Worm (Caenorhabditis elegans) whole organism, mixed stage, embryonic: ENCODE results near the gene tsp-13.

ENCODE experiments used
- M03D4.4 ChIP-seq: sonication (generic microtip); optimal IDR thresholded peaks from 2 replicates; lab custom pipeline; 2017; ENCODE audit warnings: mild to moderate bottlenecking, missing genetic modification characterization, missing compliant biosample characterization
- bed-3 ChIP-seq: fragments of 200-800 bp; sonication (Bioruptor generic); optimal IDR thresholded peaks from 3 replicates; lab custom pipeline; 2018; ENCODE audit warnings: mild to moderate bottlenecking, missing genetic modification characterization, moderate library complexity, missing compliant biosample characterization
- blmp-1 ChIP-seq: fragments of 150-350 bp; optimal IDR thresholded peaks from 2 replicates; lab custom pipeline; 2014; ENCODE audit warnings: missing biosample characterization, missing genetic modification characterization
- ceh-39 ChIP-seq: fragments of 150-350 bp; optimal IDR thresholded peaks from 2 replicates; lab custom pipeline; 2014; ENCODE audit warnings: missing biosample characterization, missing genetic modification characterization
- ceh-43 ChIP-seq: fragments of 200-800 bp; sonication (Bioruptor generic); optimal IDR thresholded peaks from 2 replicates; lab custom pipeline; 2018; ENCODE audit warnings: mild to moderate bottlenecking, missing genetic modification characterization, moderate library complexity, missing compliant biosample characterization
- ceh-83 ChIP-seq: fragments of 200-800 bp; sonication (Bioruptor generic); optimal IDR thresholded peaks from 2 replicates; lab custom pipeline; 2018; ENCODE audit warnings: mild to moderate bottlenecking, missing genetic modification characterization, missing compliant biosample characterization
- ces-1 ChIP-seq: fragments of 150-350 bp; optimal IDR thresholded peaks from 2 replicates; lab custom pipeline; 2014; ENCODE audit warnings: missing biosample characterization, missing genetic modification reagents, missing genetic modification characterization
- cnd-1 ChIP-seq: fragments of 200-800 bp; sonication (Bioruptor generic); optimal IDR thresholded peaks from 2 replicates; lab custom pipeline; 2018; ENCODE audit warnings: mild to moderate bottlenecking, missing genetic modification characterization, missing compliant biosample characterization
- drap-1 ChIP-seq: fragments of 200-800 bp; sonication (Bioruptor generic); optimal IDR thresholded peaks from 3 replicates; lab custom pipeline; 2018; ENCODE audit warnings: mild to moderate bottlenecking, missing genetic modification characterization, missing compliant biosample characterization
- elt-1 ChIP-seq: sonication (generic microtip); optimal IDR thresholded peaks from 2 replicates; lab custom pipeline; 2017; ENCODE audit warnings: missing genetic modification characterization, mild to moderate bottlenecking, missing compliant biosample characterization, antibody characterized with exemption, moderate library complexity, borderline replicate concordance; ENCODE audit not compliant: insufficient read depth
- elt-3 ChIP-seq: fragments of 150-350 bp; optimal IDR thresholded peaks from 2 replicates; lab custom pipeline; 2014; ENCODE audit warnings: missing biosample characterization, missing genetic modification characterization
- flh-1 ChIP-seq: fragments of 200-800 bp; sonication (Bioruptor generic); optimal IDR thresholded peaks from 2 replicates; lab custom pipeline; 2018; ENCODE audit warnings: mild to moderate bottlenecking, missing genetic modification characterization, moderate library complexity, missing compliant biosample characterization
- ham-2 ChIP-seq: fragments of 200-800 bp; sonication (Bioruptor generic); optimal IDR thresholded peaks from 2 replicates; lab custom pipeline; 2018; ENCODE audit warnings: mild to moderate bottlenecking, missing genetic modification characterization, missing compliant biosample characterization
- hlh-1 ChIP-seq: fragments of 150-350 bp; optimal IDR thresholded peaks from 2 replicates; lab custom pipeline; 2014; ENCODE audit warnings: missing biosample characterization, missing genetic modification reagents, missing genetic modification characterization
- lin-13 ChIP-seq: fragments of 150-350 bp; optimal IDR thresholded peaks from 2 replicates; lab custom pipeline; 2014; ENCODE audit warnings: missing biosample characterization, missing genetic modification characterization
- lin-32 ChIP-seq: fragments of 200-800 bp; sonication (Bioruptor generic); optimal IDR thresholded peaks from 2 replicates; lab custom pipeline; 2018; ENCODE audit warnings: mild to moderate bottlenecking, missing genetic modification characterization, missing compliant biosample characterization
- lsy-2 ChIP-seq: fragments of 150-350 bp; optimal IDR thresholded peaks from 2 replicates; lab custom pipeline; 2014; ENCODE audit warnings: missing biosample characterization, missing genetic modification characterization
- mab-5 ChIP-seq: fragments of 150-350 bp; optimal IDR thresholded peaks from 2 replicates; lab custom pipeline; 2014; ENCODE audit warnings: missing biosample characterization, missing genetic modification characterization
- mep-1 ChIP-seq: fragments of 150-350 bp; optimal IDR thresholded peaks from 2 replicates; lab custom pipeline; 2017; ENCODE audit warnings: missing biosample characterization, missing genetic modification reagents, missing genetic modification characterization, inconsistent platforms
- mls-2 ChIP-seq: sonication (generic microtip); optimal IDR thresholded peaks from 2 replicates; lab custom pipeline; 2016; ENCODE audit warnings: mild to moderate bottlenecking, missing genetic modification characterization, moderate library complexity, missing compliant biosample characterization
- nhr-12 ChIP-seq: fragments of 150-350 bp; optimal IDR thresholded peaks from 2 replicates; lab custom pipeline; 2014; ENCODE audit warnings: missing biosample characterization, missing genetic modification characterization
- nhr-2 ChIP-seq: fragments of 150-350 bp; optimal IDR thresholded peaks from 2 replicates; lab custom pipeline; 2014; ENCODE audit warnings: missing biosample characterization, missing genetic modification characterization
- nhr-237 ChIP-seq: fragments of 150-350 bp; optimal IDR thresholded peaks from 2 replicates; lab custom pipeline; 2014; ENCODE audit warnings: missing biosample characterization, missing genetic modification characterization
- nhr-28 ChIP-seq: fragments of 150-350 bp; optimal IDR thresholded peaks from 2 replicates; lab custom pipeline; 2014; ENCODE audit warnings: missing biosample characterization, missing genetic modification characterization
- nhr-76 ChIP-seq: sonication (generic microtip); optimal IDR thresholded peaks from 2 replicates; lab custom pipeline; 2017; ENCODE audit warnings: missing biosample characterization, missing genetic modification characterization
- pha-4 ChIP-seq: fragments of 150-350 bp; optimal IDR thresholded peaks from 2 replicates; lab custom pipeline; 2018; ENCODE audit warnings: missing biosample characterization, missing genetic modification reagents, missing genetic modification characterization
- sem-2 ChIP-seq: fragments of 200-800 bp; sonication (Bioruptor generic); optimal IDR thresholded peaks from 2 replicates; lab custom pipeline; 2018; ENCODE audit warnings: mild to moderate bottlenecking, missing genetic modification characterization, missing compliant biosample characterization
- snpc-4 ChIP-seq: fragments of 150-350 bp; optimal IDR thresholded peaks from 2 replicates; lab custom pipeline; 2014; ENCODE audit warnings: missing biosample characterization, missing genetic modification characterization
- sptf-1 ChIP-seq: sonication (generic microtip); optimal IDR thresholded peaks from 2 replicates; lab custom pipeline; 2017; ENCODE audit warnings: mild to moderate bottlenecking, missing genetic modification characterization, moderate library complexity, missing compliant biosample characterization
- tbx-8 ChIP-seq: fragments of 200-800 bp; sonication (Bioruptor generic); optimal IDR thresholded peaks from 2 replicates; lab custom pipeline; 2018; ENCODE audit warnings: mild to moderate bottlenecking, missing genetic modification characterization, moderate library complexity, missing compliant biosample characterization
- unc-120 ChIP-seq: sonication (generic microtip); optimal IDR thresholded peaks from 2 replicates; lab custom pipeline; 2017; ENCODE audit warnings: missing genetic modification characterization, missing compliant biosample characterization; ENCODE audit not compliant: poor library complexity, severe bottlenecking
- unc-39 ChIP-seq: fragments of 150-350 bp; optimal IDR thresholded peaks from 2 replicates; lab custom pipeline; 2014; ENCODE audit warnings: missing biosample characterization, missing genetic modification characterization
- unc-62 ChIP-seq: fragments of 150-350 bp; optimal IDR thresholded peaks from 2 replicates; lab custom pipeline; 2014; ENCODE audit warnings: missing biosample characterization, missing genetic modification reagents, missing genetic modification characterization
- zip-8 ChIP-seq: fragments of 150-350 bp; optimal IDR thresholded peaks from 2 replicates; lab custom pipeline; 2014; ENCODE audit warnings: missing biosample characterization, missing genetic modification characterization
- ztf-11 ChIP-seq: fragments of 150-350 bp; optimal IDR thresholded peaks from 2 replicates; lab custom pipeline; 2014; ENCODE audit warnings: missing biosample characterization, missing genetic modification characterization

The tsp-13 gene

ce11 chrV:19120743-19121642 is 32.9 kb upstream of the tsp-13 start:
- no peak for TF ChIP-seq nhr-28 (tag; lab: Kevin White, UChicago)
- no peak for TF ChIP-seq ceh-43
- no peak for TF ChIP-seq mls-2 (tag; lab: Kevin White, UChicago)
- peak; percentile 63 for TF ChIP-seq zip-8
- no peak for TF ChIP-seq elt-3 (tag; lab: Kevin White, UChicago)
- TF ChIP-seq lin-13 (tag; lab: Kevin White, UChicago) = no peak

ce11 chrV:19124586-19124985 is 29.3 kb upstream of the tsp-13 start, which contains the start of gene bed-1:
Gene bed-1, minus strand, starts transcription at chrV:19124922.
- TF ChIP-seq ham-2 (GFP tag; lab: Kevin White, UChicago) (no peak), M03D4.4 (tag; lab: Kevin White, UChicago) (no peak), hlh-1 (tag; lab: Kevin White, UChicago) (no peak), pha-4 (tag; lab: Kevin White, UChicago) (no peak), lin-13 (tag; lab: Kevin White, UChicago) (no peak)

ce11 chrV:19125253-19125652 is 28.7 kb upstream of the tsp-13 start:
- TF ChIP-seq ham-2 (GFP tag; lab: Kevin White, UChicago) = no peak
- no peak for TF ChIP-seq bed-3 (GFP tag; lab: Kevin White, UChicago)
- TF ChIP-seq mab-5 (tag; lab: Kevin White, UChicago) = no peak
- TF ChIP-seq unc-39 (tag; lab: Kevin White, UChicago) = no peak
- no peak for TF ChIP-seq ztf-11 (tag; lab: Kevin White, UChicago)
- no peak for TF ChIP-seq M03D4.4 (tag; lab: Kevin White, UChicago)
- TF ChIP-seq elt-1 (tag; lab: Kevin White, UChicago) = no peak
- TF ChIP-seq drap-1 (GFP tag; lab: Kevin White, UChicago) = no peak
- no peak for TF ChIP-seq nhr-2 (tag; lab: Kevin White, UChicago)
- TF ChIP-seq nhr-237 (tag; lab: Kevin White, UChicago) = no peak
- TF ChIP-seq snpc-4 (tag; lab: Kevin White, UChicago) = no peak

ce11 chrV:19125812-19126211 is 28.1 kb upstream of the tsp-13 start:
- TF ChIP-seq nhr-2 (tag; lab: Kevin White, UChicago) (no peak), unc-62 (GFP tag; lab: Kevin White, UChicago) (peak; percentile 19), unc-120 (tag; lab: Kevin White, UChicago) (peak; percentile 73), tbx-8 (peak; percentile 62), ceh-43 (peak; percentile 79), drap-1 (GFP tag; lab: Kevin White, UChicago) (peak; percentile 98), bed-3 (GFP tag; lab: Kevin White, UChicago) (peak; percentile 59), elt-3 (tag; lab: Kevin White, UChicago) (no peak), nhr-12 (tag; lab: Kevin White, UChicago) (no peak), lsy-2 (peak; percentile 19), unc-39 (tag; lab: Kevin White, UChicago) (no peak), mep-1 (tag; lab: Kevin White, UChicago) (no peak), pha-4 (tag; lab: Kevin White, UChicago) (no peak), hlh-1 (tag; lab: Kevin White, UChicago) (peak; percentile 5), blmp-1 (tag; lab: Kevin White, UChicago) (peak; percentile 5), lin-32 (GFP tag; lab: Kevin White, UChicago) (peak; percentile 69), sem-2 (GFP tag; lab: Kevin White, UChicago) (peak; percentile 75), elt-1 (tag; lab: Kevin White, UChicago) (no peak), ham-2 (GFP tag; lab: Kevin White, UChicago) (peak; percentile 79), nhr-28 (tag; lab: Kevin White, UChicago) (no peak), zip-8 (no peak), cnd-1 (peak; percentile 90), ces-1 (peak; percentile 20), ceh-83 (GFP tag; lab: Kevin White, UChicago) (peak; percentile 92), lin-13 (tag; lab: Kevin White, UChicago) (peak; percentile 61), flh-1 (peak; percentile 52), sptf-1 (tag; lab: Kevin White, UChicago) (peak; percentile 89), nhr-76 (tag; lab: Kevin White, UChicago) (no peak), mab-5 (tag; lab: Kevin White, UChicago) (no peak), M03D4.4 (tag; lab: Kevin White, UChicago) (peak; percentile 88), snpc-4 (tag; lab: Kevin White, UChicago) (no peak), ztf-11 (tag; lab: Kevin White, UChicago) (no peak), ceh-39 (tag; lab: Kevin White, UChicago) (no peak), mls-2 (tag; lab: Kevin White, UChicago) (peak; percentile 92), nhr-237 (tag; lab: Kevin White, UChicago) (peak; percentile 13)
